Worm (Caenorhabditis elegans) whole organism, L1 larva: ENCODE results near the gene C27B7.6.

Experiments
- C04F5.9 ChIP-seq: sonication (generic microtip); optimal IDR thresholded peaks from 2 replicates; lab custom pipeline; 2016; ENCODE audit warnings: missing genetic modification characterization, missing compliant biosample characterization
- Y116A8C.19 ChIP-seq: sonication (generic microtip); optimal IDR thresholded peaks from 2 replicates; lab custom pipeline; 2016; ENCODE audit warnings: missing compliant biosample characterization, missing genetic modification characterization, borderline replicate concordance
- aly-2 ChIP-seq: fragments of 150-350 bp; optimal IDR thresholded peaks from 2 replicates; lab custom pipeline; 2014; ENCODE audit warnings: missing biosample characterization, missing genetic modification characterization
- ama-1 ChIP-seq: fragments of 150-350 bp; optimal IDR thresholded peaks from 2 replicates; lab custom pipeline; 2014
- ceh-8 ChIP-seq: fragments of 200-800 bp; sonication (Bioruptor generic); optimal IDR thresholded peaks from 2 replicates; lab custom pipeline; 2018; ENCODE audit warnings: mild to moderate bottlenecking, missing genetic modification characterization, moderate library complexity, missing compliant biosample characterization
- ceh-88 ChIP-seq: fragments of 200-800 bp; sonication (Bioruptor generic); IDR thresholded peaks from 2 replicates; pipeline ENCODE4 v1.3.6; 2022; ENCODE audit warnings: missing genetic modification characterization, missing compliant biosample characterization
- ceh-90 ChIP-seq: sonication (generic microtip); optimal IDR thresholded peaks from 2 replicates; lab custom pipeline; 2016; ENCODE audit warnings: missing genetic modification characterization, missing compliant biosample characterization
- efl-1 ChIP-seq, 4 experiments: fragments of 150-350 bp; optimal IDR thresholded peaks in 3 of 4; peaks in 1 of 4; 1 replicate in 1 of 4; 2 replicates in 3 of 4; lab custom pipeline; 2014; ENCODE audit warnings: missing biosample characterization in 2 of 4, missing genetic modification characterization in 2 of 4, missing genetic modification reagents in 2 of 4
- efl-3 ChIP-seq: fragments of 200-800 bp; sonication (Bioruptor generic); optimal IDR thresholded peaks from 2 replicates; lab custom pipeline; 2018; ENCODE audit warnings: mild to moderate bottlenecking, missing genetic modification characterization, missing compliant biosample characterization
- egl-13 ChIP-seq: sonication (generic microtip); optimal IDR thresholded peaks from 2 replicates; lab custom pipeline; 2016; ENCODE audit warnings: missing genotype, missing genetic modification reagents, missing genetic modification characterization, missing compliant biosample characterization
- egl-27 ChIP-seq, 2 experiments: fragments of 150-350 bp in 1 of 2; sonication (generic microtip); optimal IDR thresholded peaks; 3 replicates each; lab custom pipeline; 2017 to 2018; ENCODE audit warnings: missing biosample characterization in 2 of 2, missing genetic modification characterization in 2 of 2, missing genetic modification reagents in 2 of 2
- elt-2 ChIP-seq: sonication (generic microtip); optimal IDR thresholded peaks from 2 replicates; lab custom pipeline; 2016; ENCODE audit warnings: missing genetic modification characterization, mild to moderate bottlenecking, inconsistent platforms, missing compliant biosample characterization, missing genetic modification reagents
- fkh-10 ChIP-seq: sonication (generic microtip); optimal IDR thresholded peaks from 2 replicates; lab custom pipeline; 2017; ENCODE audit warnings: missing biosample characterization, missing genetic modification reagents, missing genetic modification characterization
- fos-1 ChIP-seq: fragments of 150-350 bp; optimal IDR thresholded peaks from 2 replicates; lab custom pipeline; 2014; ENCODE audit warnings: missing biosample characterization, missing genetic modification characterization
- hlh-4 ChIP-seq: sonication (generic microtip); optimal IDR thresholded peaks from 2 replicates; lab custom pipeline; 2016; ENCODE audit warnings: mild to moderate bottlenecking, missing genetic modification characterization, missing compliant biosample characterization
- hpl-2 ChIP-seq: fragments of 150-350 bp; optimal IDR thresholded peaks from 2 replicates; lab custom pipeline; 2014; ENCODE audit warnings: missing biosample characterization, missing genetic modification reagents, missing genetic modification characterization
- irx-1 ChIP-seq: sonication (generic microtip); optimal IDR thresholded peaks from 2 replicates; lab custom pipeline; 2016; ENCODE audit warnings: missing genetic modification characterization, missing compliant biosample characterization
- jun-1 ChIP-seq: fragments of 150-350 bp; optimal IDR thresholded peaks from 2 replicates; lab custom pipeline; 2014; ENCODE audit warnings: missing biosample characterization, missing genetic modification reagents, missing genetic modification characterization
- lin-13 ChIP-seq: fragments of 150-350 bp; optimal IDR thresholded peaks from 2 replicates; lab custom pipeline; 2014; ENCODE audit warnings: missing biosample characterization, missing genetic modification reagents, missing genetic modification characterization
- lin-14 ChIP-seq: fragments of 200-800 bp; sonication (Bioruptor generic); optimal IDR thresholded peaks from 2 replicates; lab custom pipeline; 2018; ENCODE audit warnings: mild to moderate bottlenecking, missing genetic modification characterization, moderate library complexity, missing compliant biosample characterization
- lin-15B ChIP-seq: fragments of 150-350 bp; sonication (generic microtip); optimal IDR thresholded peaks from 3 replicates; lab custom pipeline; 2014; ENCODE audit warnings: missing biosample characterization, missing genetic modification characterization
- lin-35 ChIP-seq, 2 experiments: fragments of 150-350 bp; optimal IDR thresholded peaks; 2 replicates each; lab custom pipeline; 2014; ENCODE audit warnings: missing biosample characterization in 2 of 2, missing genetic modification characterization in 2 of 2, missing genetic modification reagents in 2 of 2
- lin-39 ChIP-seq: fragments of 150-350 bp; optimal IDR thresholded peaks from 2 replicates; lab custom pipeline; 2014; ENCODE audit warnings: missing biosample characterization, missing genetic modification reagents, missing genetic modification characterization
- lsy-2 ChIP-seq, 2 experiments: fragments of 150-350 bp; optimal IDR thresholded peaks; 2 replicates each; lab custom pipeline; 2014; ENCODE audit warnings: missing biosample characterization in 2 of 2, missing genetic modification characterization in 2 of 2
- mab-9 ChIP-seq: fragments of 200-800 bp; sonication (Bioruptor generic); IDR thresholded peaks from 2 replicates; pipeline ENCODE4 v1.3.6; 2022; ENCODE audit warnings: missing genetic modification reagents, missing genetic modification characterization, missing compliant biosample characterization
- mdl-1 ChIP-seq, 2 experiments: fragments of 150-350 bp; optimal IDR thresholded peaks; 2 replicates each; lab custom pipeline; 2014 to 2017; ENCODE audit warnings: missing biosample characterization in 2 of 2, missing genetic modification characterization in 2 of 2, inconsistent platforms in 1 of 2
- mef-2 ChIP-seq: fragments of 150-350 bp; optimal IDR thresholded peaks from 2 replicates; lab custom pipeline; 2014; ENCODE audit warnings: missing biosample characterization, missing genetic modification characterization
- mep-1 ChIP-seq: fragments of 150-350 bp; optimal IDR thresholded peaks from 2 replicates; lab custom pipeline; 2014; ENCODE audit warnings: missing biosample characterization, missing genetic modification characterization
- nhr-19 ChIP-seq: fragments of 200-800 bp; sonication (Bioruptor generic); conservative IDR thresholded peaks from 2 replicates; pipeline ENCODE4 v1.3.6; 2022; ENCODE audit warnings: missing genetic modification characterization, missing compliant biosample characterization
- nhr-20 ChIP-seq: sonication (generic microtip); optimal IDR thresholded peaks from 2 replicates; lab custom pipeline; 2016; ENCODE audit warnings: mild to moderate bottlenecking, missing genetic modification characterization, missing compliant biosample characterization
- nhr-28 ChIP-seq: fragments of 150-350 bp; optimal IDR thresholded peaks from 2 replicates; lab custom pipeline; 2014; ENCODE audit warnings: missing biosample characterization, missing genetic modification characterization
- nhr-47 ChIP-seq: sonication (generic microtip); optimal IDR thresholded peaks from 2 replicates; lab custom pipeline; 2016; ENCODE audit warnings: mild to moderate bottlenecking, missing genetic modification characterization, moderate library complexity, missing compliant biosample characterization
- nhr-71 ChIP-seq: sonication (generic microtip); optimal IDR thresholded peaks from 2 replicates; lab custom pipeline; 2016; ENCODE audit warnings: mild to moderate bottlenecking, missing genetic modification characterization, moderate library complexity, missing compliant biosample characterization
- nhr-76 ChIP-seq: sonication (generic microtip); optimal IDR thresholded peaks from 2 replicates; lab custom pipeline; 2017; ENCODE audit warnings: missing biosample characterization, missing genetic modification characterization
- nhr-77 ChIP-seq: fragments of 150-350 bp; optimal IDR thresholded peaks from 2 replicates; lab custom pipeline; 2014; ENCODE audit warnings: missing biosample characterization, missing genetic modification characterization
- nhr-85 ChIP-seq: sonication (generic microtip); peaks from one replicate; lab custom pipeline; 2016; ENCODE audit warnings: missing genetic modification characterization, inconsistent platforms, missing compliant biosample characterization
- nhr-90 ChIP-seq: sonication (generic microtip); optimal IDR thresholded peaks from 2 replicates; lab custom pipeline; 2016; ENCODE audit warnings: mild to moderate bottlenecking, missing genetic modification characterization, missing compliant biosample characterization; ENCODE audit not compliant: poor library complexity
- pax-3 ChIP-seq: fragments of 200-800 bp; sonication (Bioruptor generic); optimal IDR thresholded peaks from 2 replicates; lab custom pipeline; 2018; ENCODE audit warnings: mild to moderate bottlenecking, missing genetic modification characterization, moderate library complexity, missing compliant biosample characterization
- rnt-1 ChIP-seq: sonication (generic microtip); optimal IDR thresholded peaks from 2 replicates; lab custom pipeline; 2016; ENCODE audit warnings: mild to moderate bottlenecking, missing genetic modification characterization, moderate library complexity, missing compliant biosample characterization
- skn-1 ChIP-seq: fragments of 150-350 bp; optimal IDR thresholded peaks from 2 replicates; lab custom pipeline; 2014; ENCODE audit warnings: missing biosample characterization, missing genetic modification characterization
- snu-23 ChIP-seq: sonication (generic microtip); optimal IDR thresholded peaks from 2 replicates; lab custom pipeline; 2016; ENCODE audit warnings: missing genetic modification characterization, missing compliant biosample characterization
- sptf-1 ChIP-seq: fragments of 150-350 bp; optimal IDR thresholded peaks from 2 replicates; lab custom pipeline; 2014; ENCODE audit warnings: missing biosample characterization, missing genetic modification characterization
- sup-37 ChIP-seq: fragments of 200-800 bp; sonication (Bioruptor generic); optimal IDR thresholded peaks from 2 replicates; lab custom pipeline; 2018; ENCODE audit warnings: mild to moderate bottlenecking, missing genetic modification characterization, missing compliant biosample characterization
- swsn-7 ChIP-seq: sonication (generic microtip); optimal IDR thresholded peaks from 2 replicates; lab custom pipeline; 2016; ENCODE audit warnings: missing genetic modification characterization, missing compliant biosample characterization
- tbx-2 ChIP-seq: sonication (generic microtip); optimal IDR thresholded peaks from 2 replicates; lab custom pipeline; 2016; ENCODE audit warnings: missing genetic modification characterization, missing compliant biosample characterization
- tlp-1 ChIP-seq: fragments of 150-350 bp; optimal IDR thresholded peaks from 2 replicates; lab custom pipeline; 2014; ENCODE audit warnings: missing biosample characterization, missing genetic modification characterization
- unc-130 ChIP-seq: fragments of 150-350 bp; optimal IDR thresholded peaks from 2 replicates; lab custom pipeline; 2017; ENCODE audit warnings: missing biosample characterization, missing genetic modification characterization, inconsistent platforms
- unc-62 ChIP-seq: fragments of 150-350 bp; optimal IDR thresholded peaks from 2 replicates; lab custom pipeline; 2014; ENCODE audit warnings: missing biosample characterization, missing genetic modification reagents, missing genetic modification characterization
- unc-98 ChIP-seq: fragments of 200-800 bp; sonication (Bioruptor generic); IDR thresholded peaks from 2 replicates; pipeline ENCODE4 v1.3.6; 2022; ENCODE audit warnings: missing genetic modification characterization, missing compliant biosample characterization
- vab-15 ChIP-seq: sonication (generic microtip); optimal IDR thresholded peaks from 2 replicates; lab custom pipeline; 2017; ENCODE audit warnings: missing genotype, mild to moderate bottlenecking, missing genetic modification characterization, missing compliant biosample characterization
- xbp-1 ChIP-seq: sonication (generic microtip); optimal IDR thresholded peaks from 2 replicates; lab custom pipeline; 2016; ENCODE audit warnings: missing genetic modification characterization, missing compliant biosample characterization
- zag-1 ChIP-seq: fragments of 150-350 bp; optimal IDR thresholded peaks from 2 replicates; lab custom pipeline; 2014; ENCODE audit warnings: missing biosample characterization, missing genetic modification characterization
- zip-4 ChIP-seq: fragments of 200-800 bp; sonication (Bioruptor generic); optimal IDR thresholded peaks from 2 replicates; lab custom pipeline; 2018; ENCODE audit warnings: mild to moderate bottlenecking, missing genetic modification characterization, moderate library complexity, missing compliant biosample characterization

Gene C27B7.6

DNA sequence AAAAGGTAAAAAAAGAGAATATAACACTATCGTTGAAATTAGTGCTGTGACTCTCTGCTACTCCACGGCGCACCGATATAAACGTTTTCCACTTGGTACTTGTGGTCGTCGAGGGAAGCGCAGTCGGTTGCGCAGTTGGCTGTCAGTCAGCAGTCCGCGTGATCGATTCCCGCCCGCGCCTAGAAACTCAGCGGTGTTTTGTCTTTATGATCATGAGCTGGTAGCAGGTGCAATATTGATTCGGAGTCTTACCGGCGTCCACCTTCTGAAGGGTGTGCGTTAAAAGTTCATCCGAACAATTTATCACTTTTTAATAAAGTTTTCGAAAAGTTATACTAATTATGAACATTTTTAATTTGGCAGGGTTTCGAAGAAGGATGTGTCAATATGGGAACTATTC lies 20.9 kb upstream of the C27B7.6 start:
- peak in 1 of 2 experiments; percentile 14 for TF ChIP-seq egl-27 (tag; optimal IDR thresholded peaks at IDR 0.05; lab: Kevin White, UChicago)
- TF ChIP-seq pax-3 (tag; lab: Kevin White, UChicago) = peak; percentile 66
- TF ChIP-seq fkh-10 (GFP tag; lab: Kevin White, UChicago) = no peak
- peak; percentile 29 for TF ChIP-seq C04F5.9 (tag; lab: Kevin White, UChicago)
- peak; percentile 56 to 62 for TF ChIP-seq efl-1 (optimal IDR thresholded peaks at IDR 0.05; lab: Kevin White, UChicago)
- peak; percentile 46 to 96 for TF ChIP-seq efl-1 (GFP tag; optimal IDR thresholded peaks at IDR 0.05 in 1 of 2; lab: Kevin White, UChicago)
- TF ChIP-seq xbp-1 = peak; percentile 79
- TF ChIP-seq mep-1 (tag; lab: Kevin White, UChicago) = peak; percentile 66
- no peak for TF ChIP-seq Y116A8C.19 (tag; lab: Kevin White, UChicago)
- peak; percentile 85 for TF ChIP-seq nhr-47 (tag; lab: Kevin White, UChicago)
- no peak for TF ChIP-seq hlh-4 (tag; lab: Kevin White, UChicago)
- TF ChIP-seq tlp-1 = no peak
- peak; percentile 84 for TF ChIP-seq rnt-1 (tag; lab: Kevin White, UChicago)
- peak; percentile 44 for TF ChIP-seq ama-1 (lab: Kevin White, UChicago)
- TF ChIP-seq fos-1 (tag; lab: Kevin White, UChicago) = peak; percentile 64
- no peak for TF ChIP-seq vab-15 (tag; lab: Kevin White, UChicago)
- peak in 1 of 2 experiments; percentile 84 for TF ChIP-seq mdl-1 (tag; optimal IDR thresholded peaks at IDR 0.05; lab: Kevin White, UChicago)
- peak; percentile 24 for TF ChIP-seq efl-3 (GFP tag; lab: Kevin White, UChicago)
- TF ChIP-seq hpl-2 = peak; percentile 52
- no peak for TF ChIP-seq mef-2 (tag; lab: Kevin White, UChicago)
- TF ChIP-seq nhr-19 (GFP tag; lab: Robert Waterston, UW) = peak; percentile 74
- peak; percentile 49 for TF ChIP-seq sup-37 (GFP tag; lab: Kevin White, UChicago)
- TF ChIP-seq zag-1 = no peak
- TF ChIP-seq nhr-71 (tag; lab: Kevin White, UChicago) = peak; percentile 87
- peak; percentile 71 for TF ChIP-seq skn-1 (tag; lab: Kevin White, UChicago)
- peak; percentile 81 for TF ChIP-seq nhr-85 (tag; lab: Kevin White, UChicago)
- TF ChIP-seq lin-15B (tag; lab: Kevin White, UChicago) = no peak
- peak; percentile 61 for TF ChIP-seq jun-1 (tag; lab: Kevin White, UChicago)
- TF ChIP-seq nhr-90 (tag; lab: Kevin White, UChicago) = peak; percentile 82
- TF ChIP-seq snu-23 (GFP tag; lab: Kevin White, UChicago) = peak; percentile 82
- peak; percentile 75 for TF ChIP-seq unc-130
- peak; percentile 60 for TF ChIP-seq ceh-8
- peak; percentile 77 for TF ChIP-seq swsn-7 (tag; lab: Kevin White, UChicago)
- peak; percentile 49 for TF ChIP-seq lin-13 (GFP tag; lab: Kevin White, UChicago)
- peak; percentile 52 to 81 for TF ChIP-seq lin-35 (GFP tag; optimal IDR thresholded peaks at IDR 0.05; lab: Kevin White, UChicago)
- TF ChIP-seq nhr-20 (tag; lab: Kevin White, UChicago) = peak; percentile 79
- no peak for TF ChIP-seq egl-13 (tag; lab: Kevin White, UChicago)
- no peak for TF ChIP-seq mab-9 (GFP tag; lab: Robert Waterston, UW)
- TF ChIP-seq lin-14 = peak; percentile 72
- TF ChIP-seq ceh-90 (tag; lab: Kevin White, UChicago) = no peak
- TF ChIP-seq nhr-76 = peak; percentile 77
- TF ChIP-seq sptf-1 (tag; lab: Kevin White, UChicago) = no peak
- peak; percentile 70 for TF ChIP-seq tbx-2 (tag; lab: Kevin White, UChicago)
- peak; percentile 55 for TF ChIP-seq nhr-77 (tag; lab: Kevin White, UChicago)
- TF ChIP-seq irx-1 (tag; lab: Kevin White, UChicago) = peak; percentile 56
- TF ChIP-seq unc-98 (GFP tag; lab: Robert Waterston, UW) = peak; percentile 48; the same call in 1 of the 2 replicates
- TF ChIP-seq aly-2 = peak; percentile 50
- no peak for TF ChIP-seq lin-39 (tag; lab: Kevin White, UChicago)
- TF ChIP-seq unc-62 (GFP tag; lab: Kevin White, UChicago) = no peak
- peak; percentile 58 to 72 for TF ChIP-seq lsy-2 (tag; optimal IDR thresholded peaks at IDR 0.05; lab: Kevin White, UChicago)
- no peak for TF ChIP-seq ceh-88 (GFP tag; lab: Robert Waterston, UW)
- TF ChIP-seq zip-4 (GFP tag; lab: Kevin White, UChicago) = peak; percentile 13
- TF ChIP-seq nhr-28 (tag; lab: Kevin White, UChicago) = no peak
- peak; percentile 72 for TF ChIP-seq elt-2 (tag; lab: Kevin White, UChicago)
